Fruit fly (Drosophila melanogaster) whole organism, prepupa: ENCODE results near the gene pan.

Source experiments
- Blimp-1 ChIP-seq: fragments of 200-800 bp; sonication (Bioruptor generic); optimal IDR thresholded peaks from 3 replicates; lab custom pipeline; 2017; ENCODE audit warnings: missing biosample characterization, missing genetic modification characterization, mild to moderate bottlenecking, moderate library complexity, missing genetic modification reagents
- CG11294 ChIP-seq: fragments of 200-800 bp; sonication (Bioruptor generic); IDR thresholded peaks from 2 replicates; pipeline ENCODE4 v1.3.6; 2022; ENCODE audit warnings: missing biosample characterization, missing genetic modification characterization
- CG11762 ChIP-seq: fragments of 200-800 bp; sonication (Bioruptor generic); optimal IDR thresholded peaks from 3 replicates; lab custom pipeline; 2016; ENCODE audit warnings: missing biosample characterization, missing genetic modification characterization; ENCODE audit not compliant: insufficient read depth
- CG1621 ChIP-seq: fragments of 200-800 bp; sonication (Bioruptor generic); optimal IDR thresholded peaks from 3 replicates; lab custom pipeline; 2018; ENCODE audit warnings: missing biosample characterization, mild to moderate bottlenecking, missing genetic modification characterization
- CG16779 ChIP-seq: fragments of 200-800 bp; sonication (Bioruptor generic); optimal IDR thresholded peaks from 3 replicates; lab custom pipeline; 2017; ENCODE audit warnings: missing biosample characterization, mild to moderate bottlenecking, missing genetic modification characterization
- CG32006 ChIP-seq: fragments of 200-800 bp; sonication (Bioruptor generic); optimal IDR thresholded peaks from 3 replicates; lab custom pipeline; 2017; ENCODE audit warnings: missing biosample characterization, mild to moderate bottlenecking, missing genetic modification characterization
- CG34406 ChIP-seq: fragments of 200-800 bp; sonication (Bioruptor generic); optimal IDR thresholded peaks from 3 replicates; lab custom pipeline; 2016; ENCODE audit warnings: missing biosample characterization, missing genetic modification characterization
- CG3919 ChIP-seq: fragments of 200-800 bp; sonication (Bioruptor generic); optimal IDR thresholded peaks from 3 replicates; lab custom pipeline; 2016; ENCODE audit warnings: missing biosample characterization, missing genetic modification characterization
- CG4318 ChIP-seq: fragments of 200-800 bp; sonication (Bioruptor generic); optimal IDR thresholded peaks from 3 replicates; lab custom pipeline; 2017; ENCODE audit warnings: missing biosample characterization, mild to moderate bottlenecking, missing genetic modification characterization
- CG6163 ChIP-seq: fragments of 200-800 bp; sonication (Bioruptor generic); IDR thresholded peaks from 3 replicates; pipeline ENCODE4 v1.3.6; 2022; ENCODE audit warnings: missing biosample characterization, missing genetic modification characterization
- CG6276 ChIP-seq: fragments of 200-800 bp; sonication (Bioruptor generic); optimal IDR thresholded peaks from 2 replicates; lab custom pipeline; 2017; ENCODE audit warnings: missing biosample characterization, mild to moderate bottlenecking, missing genetic modification characterization
- CG6808 ChIP-seq: fragments of 200-800 bp; sonication (Bioruptor generic); optimal IDR thresholded peaks from 3 replicates; lab custom pipeline; 2017; ENCODE audit warnings: missing biosample characterization, missing genetic modification characterization, mild to moderate bottlenecking, moderate library complexity, missing genetic modification reagents
- CG6854 ChIP-seq: fragments of 200-800 bp; sonication (Bioruptor generic); optimal IDR thresholded peaks from 2 replicates; lab custom pipeline; 2017; ENCODE audit warnings: missing biosample characterization, mild to moderate bottlenecking, missing genetic modification characterization
- CG7368 ChIP-seq: fragments of 200-800 bp; sonication (Bioruptor generic); optimal IDR thresholded peaks from 3 replicates; lab custom pipeline; 2016; ENCODE audit warnings: missing biosample characterization, missing genetic modification characterization
- CG8119 ChIP-seq: fragments of 200-800 bp; sonication (Bioruptor generic); IDR thresholded peaks from 3 replicates; pipeline ENCODE4 v1.3.6; 2022; ENCODE audit warnings: missing biosample characterization, missing genetic modification characterization
- CG8632 ChIP-seq: fragments of 200-800 bp; sonication (Bioruptor generic); optimal IDR thresholded peaks from 3 replicates; lab custom pipeline; 2016; ENCODE audit warnings: missing biosample characterization, missing genetic modification characterization
- CG9139 ChIP-seq: fragments of 200-800 bp; sonication (Bioruptor generic); optimal IDR thresholded peaks from 3 replicates; lab custom pipeline; 2017; ENCODE audit warnings: missing biosample characterization, mild to moderate bottlenecking, missing genetic modification characterization
- Eip75B ChIP-seq: fragments of 200-800 bp; sonication (Bioruptor generic); optimal IDR thresholded peaks from 3 replicates; lab custom pipeline; 2016; ENCODE audit warnings: missing biosample characterization, missing genetic modification characterization
- Eip78C ChIP-seq: fragments of 200-800 bp; sonication (Bioruptor generic); peaks from one replicate; lab custom pipeline; 2016; ENCODE audit warnings: missing biosample characterization, missing genetic modification characterization
- Eip93F ChIP-seq: fragments of 200-800 bp; sonication (Bioruptor generic); optimal IDR thresholded peaks from 2 replicates; lab custom pipeline; 2016; ENCODE audit warnings: missing biosample characterization, mild to moderate bottlenecking, missing genetic modification characterization
- Ets21C ChIP-seq: fragments of 200-800 bp; sonication (Bioruptor generic); optimal IDR thresholded peaks from 3 replicates; lab custom pipeline; 2016; ENCODE audit warnings: missing biosample characterization, missing genetic modification characterization
- Ets96B ChIP-seq: fragments of 200-800 bp; optimal IDR thresholded peaks from 2 replicates; lab custom pipeline; 2019; ENCODE audit warnings: missing biosample characterization, mild to moderate bottlenecking, missing genetic modification characterization, moderate library complexity
- Gug ChIP-seq: fragments of 200-800 bp; sonication (Bioruptor generic); IDR thresholded peaks from 2 replicates; pipeline ENCODE4 v1.3.6; 2022; ENCODE audit warnings: missing biosample characterization, missing genetic modification characterization
- Hr38 ChIP-seq: sonication (Bioruptor generic); optimal IDR thresholded peaks from 2 replicates; lab custom pipeline; 2016; ENCODE audit warnings: missing biosample characterization, missing genetic modification characterization
- Hr39 ChIP-seq: fragments of 200-800 bp; sonication (Bioruptor generic); optimal IDR thresholded peaks from 2 replicates; lab custom pipeline; 2016; ENCODE audit warnings: missing biosample characterization, missing genetic modification characterization
- OdsH ChIP-seq: fragments of 200-800 bp; sonication (Bioruptor generic); optimal IDR thresholded peaks from 3 replicates; lab custom pipeline; 2016; ENCODE audit warnings: missing biosample characterization, missing genetic modification characterization
- Sox102F ChIP-seq: fragments of 200-800 bp; sonication (Bioruptor generic); optimal IDR thresholded peaks from 2 replicates; lab custom pipeline; 2016; ENCODE audit warnings: missing biosample characterization, mild to moderate bottlenecking, missing genetic modification characterization
- Sox14 ChIP-seq: fragments of 200-800 bp; sonication (Bioruptor generic); optimal IDR thresholded peaks from 3 replicates; lab custom pipeline; 2016; ENCODE audit warnings: missing biosample characterization, missing genetic modification characterization
- Sox15 ChIP-seq: fragments of 200-800 bp; sonication (Bioruptor generic); optimal IDR thresholded peaks from 3 replicates; lab custom pipeline; 2016; ENCODE audit warnings: missing biosample characterization, missing genetic modification characterization
- cyc ChIP-seq: fragments of 200-800 bp; sonication (Bioruptor generic); optimal IDR thresholded peaks from 3 replicates; lab custom pipeline; 2016; ENCODE audit warnings: missing biosample characterization, missing genetic modification characterization
- dsx ChIP-seq: fragments of 200-800 bp; optimal IDR thresholded peaks from 3 replicates; lab custom pipeline; 2019; ENCODE audit warnings: missing biosample characterization, mild to moderate bottlenecking, missing genetic modification characterization, moderate library complexity; ENCODE audit not compliant: poor library complexity, severe bottlenecking
- fd59A ChIP-seq: fragments of 200-800 bp; sonication (Bioruptor generic); optimal IDR thresholded peaks from 2 replicates; lab custom pipeline; 2017; ENCODE audit warnings: missing biosample characterization, mild to moderate bottlenecking, missing genetic modification characterization, missing genetic modification reagents
- fd85E ChIP-seq: fragments of 200-800 bp; sonication (Bioruptor generic); optimal IDR thresholded peaks from 3 replicates; lab custom pipeline; 2016; ENCODE audit warnings: missing biosample characterization, missing genetic modification characterization
- net ChIP-seq: fragments of 200-800 bp; sonication (Bioruptor generic); optimal IDR thresholded peaks from 3 replicates; lab custom pipeline; 2016; ENCODE audit warnings: missing biosample characterization, missing genetic modification characterization
- pdm3 ChIP-seq: fragments of 200-800 bp; sonication (Bioruptor generic); optimal IDR thresholded peaks from 3 replicates; lab custom pipeline; 2016; ENCODE audit warnings: missing biosample characterization, missing genetic modification characterization
- spab ChIP-seq: fragments of 200-800 bp; sonication (Bioruptor generic); optimal IDR thresholded peaks from 2 replicates; lab custom pipeline; 2017; ENCODE audit warnings: missing biosample characterization, mild to moderate bottlenecking, missing genetic modification characterization, missing genetic modification reagents
- ss ChIP-seq, 2 experiments: fragments of 200-800 bp; sonication (Bioruptor generic); optimal IDR thresholded peaks; 2 replicates in 1 of 2; 3 replicates in 1 of 2; lab custom pipeline; 2017 to 2018; ENCODE audit warnings: mild to moderate bottlenecking in 2 of 2, missing biosample characterization in 2 of 2, missing genetic modification characterization in 2 of 2, moderate library complexity in 1 of 2
- topi ChIP-seq: fragments of 200-800 bp; sonication (Bioruptor generic); optimal IDR thresholded peaks from 3 replicates; lab custom pipeline; 2016; ENCODE audit warnings: missing biosample characterization, missing genetic modification characterization
- vri ChIP-seq: fragments of 200-800 bp; sonication (Bioruptor generic); optimal IDR thresholded peaks from 3 replicates; lab custom pipeline; 2016; ENCODE audit warnings: missing biosample characterization, mild to moderate bottlenecking, missing genetic modification characterization

pan gene

DNA sequence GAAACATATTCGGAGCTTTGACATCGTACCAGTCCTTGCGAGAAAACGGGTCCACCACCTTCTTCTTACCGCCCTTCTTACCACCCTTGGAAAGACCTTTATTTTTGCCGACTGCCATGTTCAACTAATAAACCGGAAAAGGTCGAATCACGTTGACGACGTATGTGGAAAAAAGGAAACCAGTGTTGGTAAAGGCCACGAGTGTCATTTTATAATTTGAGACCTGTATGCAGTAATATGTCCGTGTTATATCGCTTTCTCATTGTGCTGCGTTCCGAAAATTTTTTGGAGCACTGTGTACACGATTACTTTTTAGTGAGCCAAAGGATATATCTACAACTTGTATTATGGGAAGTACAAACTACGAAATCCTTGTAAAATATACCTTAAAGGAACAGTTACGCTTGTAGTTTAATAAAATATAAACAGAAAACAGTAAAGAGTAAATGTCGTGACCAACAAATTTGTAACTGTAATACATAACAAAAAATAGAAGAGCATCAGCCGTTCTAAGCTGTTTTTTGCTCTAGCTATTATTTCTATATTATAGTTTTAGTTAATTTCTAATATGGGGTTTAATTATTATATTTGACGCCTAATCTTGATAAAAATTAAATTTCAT is 2.0 kb upstream of the pan start, which contains the start of gene RpS3A (continued):
- TF ChIP-seq CG4318 (GFP tag; lab: Kevin White, UChicago) (peak; percentile 3), CG34406 (peak; percentile 65), CG6854 (peak; percentile 93), Sox14 (GFP tag; lab: Kevin White, UChicago) (peak; percentile 34), CG11294 (no peak), CG3919 (peak; percentile 83), ss (GFP tag; optimal IDR thresholded peaks at IDR 0.05; lab: Kevin White, UChicago) (peak; percentile 69 to 85), CG11762 (GFP tag; lab: Kevin White, UChicago) (peak; percentile 32), CG8119 (GFP tag; lab: Robert Waterston, UW) (no peak), Hr38 (GFP tag; lab: Kevin White, UChicago) (no peak), CG6163 (GFP tag; lab: Robert Waterston, UW) (no peak), vri (GFP tag; lab: Kevin White, UChicago) (peak; percentile 73), Sox102F (peak; percentile 80), cyc (GFP tag; lab: Kevin White, UChicago) (peak; percentile 84), Hr39 (GFP tag; lab: Kevin White, UChicago) (peak; percentile 74), dsx (GFP tag; lab: Kevin White, UChicago) (peak; percentile 43), CG9139 (GFP tag; lab: Kevin White, UChicago) (peak; percentile 75), fd85E (GFP tag; lab: Kevin White, UChicago) (peak; percentile 69), OdsH (GFP tag; lab: Kevin White, UChicago) (peak; percentile 73), Eip93F (GFP tag; lab: Kevin White, UChicago) (no peak), Ets21C (GFP tag; lab: Kevin White, UChicago) (peak; percentile 64), Sox15 (GFP tag; lab: Kevin White, UChicago) (peak; percentile 47), CG1621 (tag; lab: Kevin White, UChicago) (peak; percentile 70), pdm3 (peak; percentile 70), CG7368 (GFP tag; lab: Kevin White, UChicago) (peak; percentile 59), spab (GFP tag; lab: Kevin White, UChicago) (no peak), CG16779 (no peak), Ets96B (peak; percentile 35), fd59A (GFP tag; lab: Kevin White, UChicago) (no peak), Blimp-1 (GFP tag; lab: Kevin White, UChicago) (peak; percentile 41), CG6808 (GFP tag; lab: Kevin White, UChicago) (peak; percentile 45), Eip75B (GFP tag; lab: Kevin White, UChicago) (peak; percentile 66), CG8632 (GFP tag; lab: Kevin White, UChicago) (peak; percentile 54), net (GFP tag; lab: Kevin White, UChicago) (peak; percentile 80), CG32006 (GFP tag; lab: Kevin White, UChicago) (no peak), Gug (GFP tag; lab: Robert Waterston, UW) (no peak), topi (peak; percentile 71), CG6276 (GFP tag; lab: Kevin White, UChicago) (peak; percentile 13)

- TF ChIP-seq Sox102F (no peak), Eip78C (GFP tag; lab: Kevin White, UChicago) (peak; percentile 56)
These were observed 760 bp upstream of the pan start for dm6 chr4:68184-68948.
